Fruit fly (Drosophila melanogaster) whole organism, embryonic: Measurements from ENCODE around the gene lectin-28C.
A peak's percentile ranks its signal among the peaks of the same experiment; 100 is the strongest.

Experiments used
- B-H1 ChIP-seq: fragments of 200-800 bp; sonication (Bioruptor generic); IDR thresholded peaks from 3 replicates; pipeline ENCODE4 v1.3.6; 2022; ENCODE audit warnings: missing biosample characterization, missing genetic modification characterization
- CG10267 ChIP-seq: fragments of 200-800 bp; sonication (Bioruptor generic); optimal IDR thresholded peaks from 2 replicates; lab custom pipeline; 2018; ENCODE audit warnings: missing biosample characterization, mild to moderate bottlenecking, missing genetic modification characterization, moderate library complexity
- CG10274 ChIP-seq: fragments of 200-800 bp; sonication (Bioruptor generic); optimal IDR thresholded peaks from 3 replicates; lab custom pipeline; 2017; ENCODE audit warnings: missing biosample characterization, mild to moderate bottlenecking, missing genetic modification characterization
- CG11247 ChIP-seq: fragments of 200-800 bp; sonication (Bioruptor generic); IDR thresholded peaks from 2 replicates; pipeline ENCODE4 v1.3.6; 2022; ENCODE audit warnings: missing biosample characterization, missing genetic modification characterization
- CG11504 ChIP-seq: fragments of 200-800 bp; sonication (Bioruptor generic); optimal IDR thresholded peaks from 3 replicates; lab custom pipeline; 2019; ENCODE audit warnings: missing biosample characterization, mild to moderate bottlenecking, missing genetic modification characterization, moderate library complexity
- CG12104 ChIP-seq: fragments of 200-800 bp; sonication (Bioruptor generic); optimal IDR thresholded peaks from 3 replicates; lab custom pipeline; 2016; ENCODE audit warnings: missing biosample characterization, missing genetic modification characterization
- CG13775 ChIP-seq: fragments of 200-800 bp; sonication (Bioruptor generic); optimal IDR thresholded peaks from 3 replicates; lab custom pipeline; 2017; ENCODE audit warnings: missing biosample characterization, mild to moderate bottlenecking, missing genetic modification characterization
- CG13894 ChIP-seq: fragments of 200-800 bp; sonication (Bioruptor generic); optimal IDR thresholded peaks from 3 replicates; lab custom pipeline; 2018; ENCODE audit warnings: missing biosample characterization, mild to moderate bottlenecking, missing genetic modification characterization, moderate library complexity
- CG14965 ChIP-seq: fragments of 200-800 bp; sonication (Bioruptor generic); optimal IDR thresholded peaks from 2 replicates; lab custom pipeline; 2016; ENCODE audit warnings: missing biosample characterization, missing genetic modification characterization, borderline replicate concordance
- CG15696 ChIP-seq: fragments of 200-800 bp; sonication (Bioruptor generic); optimal IDR thresholded peaks from 2 replicates; lab custom pipeline; 2019; ENCODE audit warnings: missing biosample characterization, mild to moderate bottlenecking, missing genetic modification characterization, moderate library complexity
- CG1603 ChIP-seq: fragments of 200-800 bp; sonication (Bioruptor generic); optimal IDR thresholded peaks from 2 replicates; lab custom pipeline; 2019; ENCODE audit warnings: missing biosample characterization, mild to moderate bottlenecking, missing genetic modification characterization, moderate library complexity
- CG16813 ChIP-seq: fragments of 200-800 bp; sonication (Bioruptor generic); IDR thresholded peaks from 3 replicates; pipeline ENCODE4 v1.3.6; 2022; ENCODE audit warnings: missing biosample characterization, missing genetic modification characterization; ENCODE audit not compliant: partially characterized antibody
- CG17829 ChIP-seq: fragments of 200-800 bp; optimal IDR thresholded peaks from 2 replicates; lab custom pipeline; 2019; ENCODE audit warnings: missing biosample characterization, mild to moderate bottlenecking, missing genetic modification characterization, moderate library complexity
- CG2199 ChIP-seq: fragments of 200-800 bp; sonication (Bioruptor generic); IDR thresholded peaks from 3 replicates; pipeline ENCODE4 v1.3.6; 2022; ENCODE audit warnings: missing biosample characterization, missing genetic modification characterization
- CG2202 ChIP-seq: fragments of 200-800 bp; sonication (Bioruptor generic); optimal IDR thresholded peaks from 2 replicates; lab custom pipeline; 2018; ENCODE audit warnings: missing biosample characterization, mild to moderate bottlenecking, missing genetic modification characterization
- CG31441 ChIP-seq: fragments of 200-800 bp; sonication (Bioruptor generic); IDR thresholded peaks from 2 replicates; pipeline ENCODE4 v1.3.6; 2022; ENCODE audit warnings: missing biosample characterization, missing genetic modification characterization
- CG33557 ChIP-seq: fragments of 200-800 bp; sonication (Bioruptor generic); optimal IDR thresholded peaks from 2 replicates; lab custom pipeline; 2019; ENCODE audit warnings: missing biosample characterization, mild to moderate bottlenecking, missing genetic modification characterization, moderate library complexity
- CG34376 ChIP-seq: fragments of 200-800 bp; sonication (Bioruptor generic); optimal IDR thresholded peaks from 2 replicates; lab custom pipeline; 2018; ENCODE audit warnings: missing biosample characterization, mild to moderate bottlenecking, missing genetic modification characterization
- CG4404 ChIP-seq: fragments of 200-800 bp; sonication (Bioruptor generic); IDR thresholded peaks from 2 replicates; pipeline ENCODE4 v1.3.6; 2022; ENCODE audit warnings: missing biosample characterization, missing genetic modification characterization
- CG4854 ChIP-seq: fragments of 200-800 bp; sonication (Bioruptor generic); optimal IDR thresholded peaks from 2 replicates; lab custom pipeline; 2016; ENCODE audit warnings: missing biosample characterization, missing genetic modification characterization, inconsistent platforms
- CG6175 ChIP-seq: fragments of 200-800 bp; sonication (Bioruptor generic); IDR thresholded peaks from 3 replicates; pipeline ENCODE4 v1.3.6; 2022; ENCODE audit warnings: missing biosample characterization, missing genetic modification characterization
- CG6689 ChIP-seq: fragments of 200-800 bp; sonication (Bioruptor generic); IDR thresholded peaks from 2 replicates; pipeline ENCODE4 v1.3.6; 2022; ENCODE audit warnings: missing biosample characterization, missing genetic modification characterization
- CG6813 ChIP-seq: fragments of 200-800 bp; sonication (Bioruptor generic); optimal IDR thresholded peaks from 2 replicates; lab custom pipeline; 2017; ENCODE audit warnings: missing biosample characterization, missing genetic modification characterization, mild to moderate bottlenecking, moderate library complexity, missing genetic modification reagents
- CG7372 ChIP-seq: fragments of 200-800 bp; sonication (Bioruptor generic); IDR thresholded peaks from 2 replicates; pipeline ENCODE4 v1.3.6; 2022; ENCODE audit warnings: missing biosample characterization, missing genetic modification characterization
- CG8478 ChIP-seq: fragments of >200 bp; optimal IDR thresholded peaks from 2 replicates; lab custom pipeline; 2018
- CG8944 ChIP-seq: fragments of 200-800 bp; sonication (Bioruptor generic); optimal IDR thresholded peaks from 3 replicates; lab custom pipeline; 2016; ENCODE audit warnings: missing biosample characterization, missing genetic modification characterization
- D19B ChIP-seq: fragments of 200-800 bp; sonication (Bioruptor generic); optimal IDR thresholded peaks from 2 replicates; lab custom pipeline; 2017; ENCODE audit warnings: missing biosample characterization, mild to moderate bottlenecking, missing genetic modification characterization
- Doc2 ChIP-seq: fragments of 200-800 bp; sonication (Bioruptor generic); IDR thresholded peaks from 2 replicates; pipeline ENCODE4 v1.3.6; 2022; ENCODE audit warnings: missing biosample characterization, missing genetic modification characterization
- Jarid2 ChIP-seq: fragments of 200-800 bp; sonication (Bioruptor generic); optimal IDR thresholded peaks from 3 replicates; lab custom pipeline; 2017; ENCODE audit warnings: mild to moderate bottlenecking, missing biosample characterization, missing genetic modification reagents, missing genetic modification characterization
- Lpt ChIP-seq: fragments of >200 bp; optimal IDR thresholded peaks from 2 replicates; lab custom pipeline; 2018; ENCODE audit warnings: missing biosample characterization, missing genetic modification characterization
- Nf-YC ChIP-seq: fragments of 200-800 bp; optimal IDR thresholded peaks from 3 replicates; lab custom pipeline; 2019; ENCODE audit warnings: missing biosample characterization, mild to moderate bottlenecking, missing genetic modification characterization, moderate library complexity
- Opbp ChIP-seq: fragments of 200-800 bp; sonication (Bioruptor generic); IDR thresholded peaks from 3 replicates; pipeline ENCODE4 v1.3.6; 2022; ENCODE audit warnings: missing biosample characterization, missing genetic modification characterization; ENCODE audit not compliant: partially characterized antibody
- Spps ChIP-seq: fragments of 200-800 bp; sonication (Bioruptor generic); optimal IDR thresholded peaks from 2 replicates; lab custom pipeline; 2018; ENCODE audit warnings: missing biosample characterization, mild to moderate bottlenecking, missing genetic modification characterization
- Sry-β ChIP-seq: fragments of 200-800 bp; sonication (Bioruptor generic); optimal IDR thresholded peaks from 2 replicates; lab custom pipeline; 2018; ENCODE audit warnings: missing biosample characterization, mild to moderate bottlenecking, missing genetic modification characterization, moderate library complexity
- TFAM ChIP-seq: fragments of 200-800 bp; sonication (Bioruptor generic); optimal IDR thresholded peaks from 2 replicates; lab custom pipeline; 2017; ENCODE audit warnings: missing biosample characterization, missing genetic modification characterization, inconsistent platforms
- ab ChIP-seq: fragments of 200-800 bp; sonication (Bioruptor generic); optimal IDR thresholded peaks from 2 replicates; lab custom pipeline; 2016; ENCODE audit warnings: missing biosample characterization, missing genetic modification characterization
- aop ChIP-seq: fragments of 200-800 bp; sonication (Bioruptor generic); IDR thresholded peaks from 2 replicates; pipeline ENCODE4 v1.3.6; 2022; ENCODE audit warnings: missing biosample characterization, missing genetic modification characterization
- ewg ChIP-seq: fragments of 200-800 bp; sonication (Bioruptor generic); optimal IDR thresholded peaks from 3 replicates; lab custom pipeline; 2017; ENCODE audit warnings: mild to moderate bottlenecking, missing biosample characterization, missing genetic modification reagents, missing genetic modification characterization
- fd3F ChIP-seq: fragments of 200-800 bp; sonication (Bioruptor generic); optimal IDR thresholded peaks from 2 replicates; lab custom pipeline; 2018; ENCODE audit warnings: missing biosample characterization, mild to moderate bottlenecking, missing genetic modification characterization, moderate library complexity
- hbn ChIP-seq: fragments of 200-800 bp; sonication (Bioruptor generic); IDR thresholded peaks from 2 replicates; pipeline ENCODE4 v1.3.6; 2022; ENCODE audit warnings: missing biosample characterization, missing genetic modification characterization; ENCODE audit not compliant: partially characterized antibody
- hth ChIP-seq: fragments of >200 bp; optimal IDR thresholded peaks from 2 replicates; lab custom pipeline; 2017; ENCODE audit warnings: inconsistent platforms
- insv ChIP-seq, 2 experiments: fragments of 200-800 bp; sonication (Bioruptor generic); optimal IDR thresholded peaks; 3 replicates each; lab custom pipeline; 2016 to 2018; ENCODE audit warnings: missing biosample characterization in 2 of 2, missing genetic modification characterization in 2 of 2
- klu ChIP-seq: fragments of 200-800 bp; sonication (Bioruptor generic); IDR thresholded peaks from 2 replicates; pipeline ENCODE4 v1.3.6; 2022; ENCODE audit warnings: missing biosample characterization, missing genetic modification characterization
- mld ChIP-seq: fragments of 200-800 bp; sonication (Bioruptor generic); IDR thresholded peaks from 3 replicates; pipeline ENCODE4 v1.3.6; 2022; ENCODE audit warnings: missing biosample characterization, missing genetic modification characterization; ENCODE audit not compliant: partially characterized antibody
- oc ChIP-seq: fragments of 200-800 bp; sonication (Bioruptor generic); optimal IDR thresholded peaks from 2 replicates; lab custom pipeline; 2018; ENCODE audit warnings: missing biosample characterization, mild to moderate bottlenecking, missing genetic modification characterization, moderate library complexity
- scrt ChIP-seq: fragments of 200-800 bp; sonication (Bioruptor generic); optimal IDR thresholded peaks from 2 replicates; lab custom pipeline; 2018; ENCODE audit warnings: missing biosample characterization, mild to moderate bottlenecking, missing genetic modification characterization, moderate library complexity
- sisA ChIP-seq: fragments of 200-800 bp; sonication (Bioruptor generic); IDR thresholded peaks from 2 replicates; pipeline ENCODE4 v1.3.6; 2022; ENCODE audit warnings: missing biosample characterization, missing genetic modification characterization
- ssp ChIP-seq: fragments of 200-800 bp; sonication (Bioruptor generic); IDR thresholded peaks from 2 replicates; pipeline ENCODE4 v1.3.6; 2022; ENCODE audit warnings: missing biosample characterization, missing genetic modification characterization
- tgo ChIP-seq: fragments of 200-800 bp; sonication (Bioruptor generic); IDR thresholded peaks from 3 replicates; pipeline ENCODE4 v1.3.6; 2022; ENCODE audit warnings: missing biosample characterization, missing genetic modification characterization
- tna ChIP-seq: fragments of 200-800 bp; sonication (Bioruptor generic); IDR thresholded peaks from 2 replicates; pipeline ENCODE4 v1.3.6; 2022; ENCODE audit warnings: missing biosample characterization, missing genetic modification characterization; ENCODE audit not compliant: partially characterized antibody

Gene lectin-28C

dm6 chr2L:7811249-7812002 is 45.5 kb upstream of the lectin-28C start, which contains the start of gene LanB1 (continued):
- TF ChIP-seq D19B (no peak), hth (lab: Kevin White, UChicago) (no peak), ssp (no peak), CG15696 (tag; lab: Kevin White, UChicago) (no peak), CG16813 (GFP tag; lab: Robert Waterston, UW) (peak; percentile 42), Jarid2 (GFP tag; lab: Kevin White, UChicago) (peak; percentile 93), CG6689 (GFP tag; lab: Robert Waterston, UW) (no peak), Opbp (peak; percentile 62), aop (no peak), CG10274 (GFP tag; lab: Kevin White, UChicago) (no peak), Lpt (no peak), CG6175 (no peak), Nf-YC (tag; lab: Kevin White, UChicago) (no peak), ewg (no peak), hbn (GFP tag; lab: Robert Waterston, UW) (peak; percentile 42), CG17829 (peak; percentile 7), ab (no peak), CG4854 (no peak), klu (GFP tag; lab: Robert Waterston, UW) (no peak), CG14965 (GFP tag; lab: Kevin White, UChicago) (no peak), Sry-β (GFP tag; lab: Kevin White, UChicago) (no peak), scrt (GFP tag; lab: Kevin White, UChicago) (no peak), tgo (GFP tag; lab: Robert Waterston, UW) (no peak), tna (GFP tag; lab: Robert Waterston, UW) (peak; percentile 55; the same call in 1 of the 2 replicates), CG10267 (tag; lab: Kevin White, UChicago) (no peak), CG33557 (GFP tag; lab: Kevin White, UChicago) (no peak), mld (GFP tag; lab: Robert Waterston, UW) (no peak; the same call in 2 of the 3 replicates), TFAM (GFP tag; lab: Kevin White, UChicago) (no peak), CG13775 (GFP tag; lab: Kevin White, UChicago) (no peak), CG6813 (GFP tag; lab: Kevin White, UChicago) (no peak), fd3F (no peak), CG11504 (tag; lab: Kevin White, UChicago) (no peak), sisA (GFP tag; lab: Robert Waterston, UW) (no peak), CG7372 (GFP tag; lab: Robert Waterston, UW) (no peak), CG12104 (GFP tag; lab: Kevin White, UChicago) (no peak), CG1603 (tag; lab: Kevin White, UChicago) (peak; percentile 36), CG8478 (lab: Kevin White, UChicago) (no peak), CG31441 (GFP tag; lab: Robert Waterston, UW) (no peak), CG2202 (tag; lab: Kevin White, UChicago) (no peak), CG34376 (GFP tag; lab: Kevin White, UChicago) (no peak), oc (tag; lab: Kevin White, UChicago) (peak; percentile 52), B-H1 (GFP tag; lab: Robert Waterston, UW) (no peak; the same call in 2 of the 3 replicates), insv (GFP tag; optimal IDR thresholded peaks at IDR 0.05; lab: Kevin White, UChicago) (peak in 1 of 2 experiments; percentile 33), CG2199 (GFP tag; lab: Robert Waterston, UW) (peak; percentile 45; the same call in 2 of the 3 replicates), CG13894 (peak; percentile 52), Doc2 (no peak), CG11247 (GFP tag; lab: Robert Waterston, UW) (no peak), CG8944 (GFP tag; lab: Kevin White, UChicago) (no peak), CG4404 (GFP tag; lab: Robert Waterston, UW) (no peak), Spps (tag; lab: Kevin White, UChicago) (no peak)
